Fruit fly (Drosophila melanogaster) whole organism, embryonic: ENCODE results near the gene CG1542.

Source experiments
- Blimp-1 ChIP-seq: fragments of 200-800 bp; sonication (Bioruptor generic); optimal IDR thresholded peaks from 3 replicates; lab custom pipeline; 2018; ENCODE audit warnings: missing biosample characterization, missing genetic modification characterization, mild to moderate bottlenecking, moderate library complexity, missing genetic modification reagents
- CG10979 ChIP-seq: fragments of 200-800 bp; sonication (Bioruptor generic); optimal IDR thresholded peaks from 2 replicates; lab custom pipeline; 2018; ENCODE audit warnings: missing biosample characterization, mild to moderate bottlenecking, missing genetic modification characterization, moderate library complexity
- CG11696 ChIP-seq: fragments of 200-800 bp; sonication (Bioruptor generic); IDR thresholded peaks from 2 replicates; pipeline ENCODE4 v1.3.6; 2022; ENCODE audit warnings: missing biosample characterization, missing genetic modification characterization
- CG12236 ChIP-seq: fragments of 200-800 bp; sonication (Bioruptor generic); optimal IDR thresholded peaks from 2 replicates; lab custom pipeline; 2016; ENCODE audit warnings: missing biosample characterization, missing genetic modification characterization
- CG12299 ChIP-seq: fragments of 200-800 bp; sonication (Bioruptor generic); optimal IDR thresholded peaks from 2 replicates; lab custom pipeline; 2018; ENCODE audit warnings: missing biosample characterization, mild to moderate bottlenecking, missing genetic modification characterization
- CG1233 ChIP-seq: fragments of 200-800 bp; sonication (Bioruptor generic); optimal IDR thresholded peaks from 4 replicates; lab custom pipeline; 2018; ENCODE audit warnings: missing biosample characterization, mild to moderate bottlenecking, missing genetic modification characterization
- CG13123 ChIP-seq: fragments of 200-800 bp; sonication (Bioruptor generic); optimal IDR thresholded peaks from 2 replicates; lab custom pipeline; 2016; ENCODE audit warnings: missing biosample characterization, missing genetic modification characterization
- CG13624 ChIP-seq: fragments of 200-800 bp; sonication (Bioruptor generic); optimal IDR thresholded peaks from 2 replicates; lab custom pipeline; 2016; ENCODE audit warnings: missing biosample characterization, missing genetic modification characterization
- CG1647 ChIP-seq: fragments of 200-800 bp; sonication (Bioruptor generic); optimal IDR thresholded peaks from 3 replicates; lab custom pipeline; 2016; ENCODE audit warnings: missing biosample characterization, missing genetic modification characterization
- CG16813 ChIP-seq: fragments of 200-800 bp; sonication (Bioruptor generic); IDR thresholded peaks from 3 replicates; pipeline ENCODE4 v1.3.6; 2022; ENCODE audit warnings: missing biosample characterization, missing genetic modification characterization; ENCODE audit not compliant: partially characterized antibody
- CG17328 ChIP-seq: fragments of 200-800 bp; sonication (Bioruptor generic); IDR thresholded peaks from 2 replicates; pipeline ENCODE4 v1.3.6; 2022; ENCODE audit warnings: missing biosample characterization, missing genetic modification characterization
- CG17612 ChIP-seq: fragments of 200-800 bp; sonication (Bioruptor generic); IDR thresholded peaks from 2 replicates; pipeline ENCODE4 v1.3.6; 2022; ENCODE audit warnings: missing biosample characterization, missing genetic modification characterization
- CG17912 ChIP-seq: fragments of 200-800 bp; sonication (Bioruptor generic); optimal IDR thresholded peaks from 2 replicates; lab custom pipeline; 2018; ENCODE audit warnings: missing biosample characterization, mild to moderate bottlenecking, missing genetic modification characterization
- CG1792 ChIP-seq: fragments of 200-800 bp; sonication (Bioruptor generic); optimal IDR thresholded peaks from 2 replicates; lab custom pipeline; 2016; ENCODE audit warnings: missing biosample characterization, missing genetic modification characterization
- CG18262 ChIP-seq: fragments of 200-800 bp; optimal IDR thresholded peaks from 3 replicates; lab custom pipeline; 2019; ENCODE audit warnings: missing biosample characterization, mild to moderate bottlenecking, missing genetic modification characterization, moderate library complexity
- CG2202 ChIP-seq: fragments of 200-800 bp; sonication (Bioruptor generic); optimal IDR thresholded peaks from 2 replicates; lab custom pipeline; 2018; ENCODE audit warnings: missing biosample characterization, mild to moderate bottlenecking, missing genetic modification characterization
- CG2712 ChIP-seq: fragments of 200-800 bp; optimal IDR thresholded peaks from 3 replicates; lab custom pipeline; 2019; ENCODE audit warnings: missing biosample characterization, mild to moderate bottlenecking, missing genetic modification characterization, moderate library complexity
- CG3065 ChIP-seq: fragments of 200-800 bp; sonication (Bioruptor generic); optimal IDR thresholded peaks from 2 replicates; lab custom pipeline; 2016; ENCODE audit warnings: missing biosample characterization, missing genetic modification characterization
- CG34422 ChIP-seq: fragments of 200-800 bp; sonication (Bioruptor generic); IDR thresholded peaks from 3 replicates; pipeline ENCODE4 v1.3.6; 2022; ENCODE audit warnings: missing biosample characterization, missing genetic modification characterization
- CG6689 ChIP-seq: fragments of 200-800 bp; sonication (Bioruptor generic); IDR thresholded peaks from 2 replicates; pipeline ENCODE4 v1.3.6; 2022; ENCODE audit warnings: missing biosample characterization, missing genetic modification characterization
- CG7357 ChIP-seq: fragments of 200-800 bp; sonication (Bioruptor generic); IDR thresholded peaks from 3 replicates; pipeline ENCODE4 v1.3.6; 2022; ENCODE audit warnings: missing biosample characterization, missing genetic modification characterization
- CG7745 ChIP-seq: fragments of 200-800 bp; sonication (Bioruptor generic); optimal IDR thresholded peaks from 2 replicates; lab custom pipeline; 2018; ENCODE audit warnings: missing biosample characterization, mild to moderate bottlenecking, missing genetic modification characterization, moderate library complexity
- CG7786 ChIP-seq: fragments of 200-800 bp; sonication (Bioruptor generic); optimal IDR thresholded peaks from 2 replicates; lab custom pipeline; 2016; ENCODE audit warnings: missing biosample characterization, missing genetic modification characterization
- CG7987 ChIP-seq: fragments of 200-800 bp; sonication (Bioruptor generic); optimal IDR thresholded peaks from 2 replicates; lab custom pipeline; 2018; ENCODE audit warnings: missing biosample characterization, mild to moderate bottlenecking, missing genetic modification characterization, moderate library complexity
- CG8281 ChIP-seq: fragments of 200-800 bp; sonication (Bioruptor generic); optimal IDR thresholded peaks from 2 replicates; lab custom pipeline; 2018; ENCODE audit warnings: missing biosample characterization, mild to moderate bottlenecking, missing genetic modification characterization, moderate library complexity
- CG8359 ChIP-seq: fragments of 200-800 bp; sonication (Bioruptor generic); optimal IDR thresholded peaks from 2 replicates; lab custom pipeline; 2017; ENCODE audit warnings: missing biosample characterization, mild to moderate bottlenecking, missing genetic modification characterization, borderline replicate concordance
- CG9932 ChIP-seq: fragments of 200-800 bp; sonication (Bioruptor generic); IDR thresholded peaks from 2 replicates; pipeline ENCODE4 v1.3.6; 2022; ENCODE audit warnings: missing biosample characterization, missing genetic modification characterization
- D ChIP-seq, 2 experiments: fragments of 200-800 bp in 1 of 2; fragments of >200 bp in 1 of 2; sonication (Bioruptor generic) in 1 of 2; optimal IDR thresholded peaks; 2 replicates in 1 of 2; 3 replicates in 1 of 2; lab custom pipeline; 2017; ENCODE audit warnings: mild to moderate bottlenecking in 1 of 2, missing biosample characterization in 1 of 2, missing genetic modification characterization in 1 of 2, missing genetic modification reagents in 1 of 2
- H2.0 ChIP-seq: fragments of 200-800 bp; sonication (Bioruptor generic); IDR thresholded peaks from 2 replicates; pipeline ENCODE4 v1.3.6; 2022; ENCODE audit warnings: missing biosample characterization, missing genetic modification characterization
- HmgZ ChIP-seq: fragments of 200-800 bp; sonication (Bioruptor generic); optimal IDR thresholded peaks from 2 replicates; lab custom pipeline; 2018; ENCODE audit warnings: missing biosample characterization, mild to moderate bottlenecking, missing genetic modification characterization
- Lpt ChIP-seq: fragments of >200 bp; optimal IDR thresholded peaks from 2 replicates; lab custom pipeline; 2018; ENCODE audit warnings: missing biosample characterization, missing genetic modification characterization
- Med ChIP-seq: fragments of 200-800 bp; sonication (Bioruptor generic); peaks from one replicate; lab custom pipeline; 2016; ENCODE audit warnings: missing biosample characterization, missing genetic modification characterization, mild to moderate bottlenecking, inconsistent platforms, moderate library complexity
- Sox100B ChIP-seq: fragments of 200-800 bp; sonication (Bioruptor generic); optimal IDR thresholded peaks from 3 replicates; lab custom pipeline; 2018; ENCODE audit warnings: missing biosample characterization, mild to moderate bottlenecking, missing genetic modification characterization
- btn ChIP-seq: fragments of 200-800 bp; sonication (Bioruptor generic); optimal IDR thresholded peaks from 2 replicates; lab custom pipeline; 2016; ENCODE audit warnings: missing biosample characterization, missing genetic modification characterization
- fd102C ChIP-seq: fragments of 200-800 bp; sonication (Bioruptor generic); optimal IDR thresholded peaks from 2 replicates; lab custom pipeline; 2018; ENCODE audit warnings: missing biosample characterization, mild to moderate bottlenecking, missing genetic modification characterization, moderate library complexity
- fd64A ChIP-seq: fragments of 200-800 bp; sonication (Bioruptor generic); optimal IDR thresholded peaks from 3 replicates; lab custom pipeline; 2018; ENCODE audit warnings: missing biosample characterization, mild to moderate bottlenecking, missing genetic modification characterization
- gce ChIP-seq: fragments of 200-800 bp; sonication (Bioruptor generic); IDR thresholded peaks from 3 replicates; pipeline ENCODE4 v1.3.6; 2022; ENCODE audit warnings: missing biosample characterization, missing genetic modification characterization
- gsb ChIP-seq: fragments of 200-800 bp; sonication (Bioruptor generic); IDR thresholded peaks from 2 replicates; pipeline ENCODE4 v1.3.6; 2022; ENCODE audit warnings: missing biosample characterization, missing genetic modification characterization
- hkb ChIP-seq, 2 experiments: fragments of 200-800 bp in 1 of 2; fragments of >200 bp in 1 of 2; sonication (Bioruptor generic) in 1 of 2; IDR thresholded peaks in 1 of 2; optimal IDR thresholded peaks in 1 of 2; 2 replicates each; pipeline versions ENCODE4 v1.3.6 to Lab custom; 2017 to 2022; ENCODE audit warnings: missing biosample characterization in 1 of 2, missing genetic modification characterization in 1 of 2
- ind ChIP-seq: fragments of 200-800 bp; sonication (Bioruptor generic); optimal IDR thresholded peaks from 3 replicates; lab custom pipeline; 2016; ENCODE audit warnings: missing biosample characterization, missing genetic modification characterization
- jigr1 ChIP-seq: fragments of 200-800 bp; sonication (Bioruptor generic); IDR thresholded peaks from 3 replicates; pipeline ENCODE4 v1.3.6; 2022; ENCODE audit warnings: missing biosample characterization, missing genetic modification characterization
- nom ChIP-seq: fragments of 200-800 bp; sonication (Bioruptor generic); optimal IDR thresholded peaks from 2 replicates; lab custom pipeline; 2017; ENCODE audit warnings: missing biosample characterization, missing genetic modification characterization, mild to moderate bottlenecking, moderate library complexity, missing genetic modification reagents
- pho ChIP-seq: fragments of 200-800 bp; sonication (Bioruptor generic); optimal IDR thresholded peaks from 2 replicates; lab custom pipeline; 2016; ENCODE audit warnings: missing biosample characterization, missing genetic modification characterization
- repo ChIP-seq: fragments of 200-800 bp; sonication (Bioruptor generic); optimal IDR thresholded peaks from 2 replicates; lab custom pipeline; 2016; ENCODE audit warnings: missing biosample characterization, missing genetic modification characterization
- sens-2 ChIP-seq: fragments of 200-800 bp; sonication (Bioruptor generic); IDR thresholded peaks from 2 replicates; pipeline ENCODE4 v1.3.6; 2022; ENCODE audit warnings: missing biosample characterization, missing genetic modification characterization
- stc ChIP-seq: fragments of 200-800 bp; sonication (Bioruptor generic); IDR thresholded peaks from 2 replicates; pipeline ENCODE4 v1.3.6; 2022; ENCODE audit warnings: missing biosample characterization, missing genetic modification characterization
- sug ChIP-seq: fragments of 200-800 bp; optimal IDR thresholded peaks from 2 replicates; lab custom pipeline; 2019; ENCODE audit warnings: missing biosample characterization, mild to moderate bottlenecking, missing genetic modification characterization, moderate library complexity
- trem ChIP-seq: fragments of 200-800 bp; optimal IDR thresholded peaks from 3 replicates; lab custom pipeline; 2019; ENCODE audit warnings: missing biosample characterization, mild to moderate bottlenecking, missing genetic modification characterization, moderate library complexity
- yki ChIP-seq: fragments of >200 bp; optimal IDR thresholded peaks from 3 replicates; lab custom pipeline; 2018

Gene CG1542

DNA sequence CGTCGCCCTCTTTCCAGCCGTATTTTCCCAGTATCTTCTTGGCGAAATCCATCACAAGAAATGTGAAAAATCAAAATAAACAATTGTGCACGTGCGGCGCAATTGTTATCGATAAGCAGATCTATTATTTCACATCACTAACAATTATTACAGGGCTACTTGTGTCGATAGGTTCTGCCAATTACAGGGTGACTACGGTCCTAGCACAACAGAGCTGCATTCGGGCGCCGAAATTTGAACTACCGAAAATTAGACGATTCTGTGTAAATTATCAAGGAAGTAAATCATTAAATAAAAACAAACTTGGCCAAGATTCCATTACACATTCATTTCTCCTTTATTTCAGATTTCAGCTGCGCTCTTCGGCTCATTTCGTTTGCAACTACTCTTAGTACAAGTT, 2.6 kb downstream of the CG1542 start, which contains the start of gene CG15561 (continued):
- TF ChIP-seq CG13123 (GFP tag; lab: Kevin White, UChicago): no peak
- TF ChIP-seq CG11696 (GFP tag; lab: Robert Waterston, UW): no peak
- TF ChIP-seq gsb (GFP tag; lab: Robert Waterston, UW): no peak
- TF ChIP-seq nom: peak; percentile 43
- no peak for TF ChIP-seq CG18262
- TF ChIP-seq HmgZ: peak; percentile 81

DNA sequence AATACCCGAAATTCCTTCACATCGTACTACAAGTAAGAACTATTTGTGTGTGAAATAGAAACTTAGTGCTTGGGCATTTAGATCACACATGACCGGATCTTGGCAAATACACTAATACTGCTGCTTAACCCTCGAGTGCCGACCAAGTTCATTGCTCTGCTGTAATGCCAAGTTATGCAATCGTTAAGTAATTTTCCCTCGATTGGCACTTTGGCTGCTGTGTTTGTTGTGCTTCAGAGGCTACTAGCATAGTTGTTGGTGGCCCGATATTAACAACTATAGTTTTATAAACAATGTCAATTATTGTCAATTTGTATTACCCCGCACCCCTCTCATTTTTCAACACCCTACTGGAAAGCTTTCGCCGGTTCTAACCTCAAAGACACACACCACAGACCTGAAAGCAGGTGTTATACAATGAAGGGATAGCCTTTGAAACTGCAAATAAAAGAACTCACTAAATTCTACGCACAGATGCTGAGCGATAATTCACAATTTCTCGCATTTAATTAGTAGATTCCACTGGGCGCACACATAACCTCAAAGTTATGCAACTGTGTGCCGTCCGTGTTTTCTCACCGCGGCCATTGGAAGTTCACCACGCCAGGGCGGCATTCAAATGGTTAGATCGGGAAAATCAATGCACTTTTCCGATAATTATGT, 5.1 kb downstream of the CG1542 start:
- TF ChIP-seq CG13624 (GFP tag; lab: Kevin White, UChicago) (peak; percentile 18), Blimp-1 (GFP tag; lab: Kevin White, UChicago) (no peak), CG7745 (tag; lab: Kevin White, UChicago) (no peak), ind (GFP tag; lab: Kevin White, UChicago) (no peak), CG1233 (GFP tag; lab: Kevin White, UChicago) (no peak), CG1647 (no peak), CG11696 (GFP tag; lab: Robert Waterston, UW) (no peak), CG17328 (GFP tag; lab: Robert Waterston, UW) (no peak), CG10979 (tag; lab: Kevin White, UChicago) (no peak), sug (tag; lab: Kevin White, UChicago) (peak; percentile 55), CG9932 (GFP tag; lab: Robert Waterston, UW) (no peak), CG6689 (GFP tag; lab: Robert Waterston, UW) (no peak), repo (GFP tag; lab: Kevin White, UChicago) (no peak), sens-2 (GFP tag; lab: Robert Waterston, UW) (no peak), Med (GFP tag; lab: Kevin White, UChicago) (peak; percentile 67), pho (GFP tag; lab: Kevin White, UChicago) (no peak), CG17912 (GFP tag; lab: Kevin White, UChicago) (peak; percentile 74), CG7786 (GFP tag; lab: Kevin White, UChicago) (no peak), Lpt (GFP tag; lab: Kevin White, UChicago) (no peak), CG1792 (GFP tag; lab: Kevin White, UChicago) (no peak), CG12236 (GFP tag; lab: Kevin White, UChicago) (no peak), CG7987 (no peak), hkb (optimal IDR thresholded peaks at IDR 0.05; lab: Kevin White, UChicago) (no peak), hkb (GFP tag; IDR thresholded peaks at IDR 0.05; lab: Robert Waterston, UW) (no peak), CG17612 (GFP tag; lab: Robert Waterston, UW) (no peak), jigr1 (GFP tag; lab: Robert Waterston, UW) (no peak), CG8359 (no peak), btn (GFP tag; lab: Kevin White, UChicago) (no peak), Sox100B (GFP tag; lab: Kevin White, UChicago) (no peak), CG8281 (tag; lab: Kevin White, UChicago) (no peak), H2.0 (GFP tag; lab: Robert Waterston, UW) (no peak), D (optimal IDR thresholded peaks at IDR 0.05; lab: Kevin White, UChicago) (no peak), D (GFP tag; optimal IDR thresholded peaks at IDR 0.05; lab: Kevin White, UChicago) (no peak), CG2712 (tag; lab: Kevin White, UChicago) (no peak), fd64A (no peak), CG12299 (tag; lab: Kevin White, UChicago) (peak; percentile 6), CG2202 (tag; lab: Kevin White, UChicago) (no peak), stc (no peak), CG34422 (no peak), CG7357 (GFP tag; lab: Robert Waterston, UW) (no peak), fd102C (GFP tag; lab: Kevin White, UChicago) (no peak), trem (no peak), gce (GFP tag; lab: Robert Waterston, UW) (no peak), CG3065 (no peak), CG16813 (GFP tag; lab: Robert Waterston, UW) (no peak), yki (no peak)
